Worm (Caenorhabditis elegans): ENCODE results near the gene spas-1.

DNA sequence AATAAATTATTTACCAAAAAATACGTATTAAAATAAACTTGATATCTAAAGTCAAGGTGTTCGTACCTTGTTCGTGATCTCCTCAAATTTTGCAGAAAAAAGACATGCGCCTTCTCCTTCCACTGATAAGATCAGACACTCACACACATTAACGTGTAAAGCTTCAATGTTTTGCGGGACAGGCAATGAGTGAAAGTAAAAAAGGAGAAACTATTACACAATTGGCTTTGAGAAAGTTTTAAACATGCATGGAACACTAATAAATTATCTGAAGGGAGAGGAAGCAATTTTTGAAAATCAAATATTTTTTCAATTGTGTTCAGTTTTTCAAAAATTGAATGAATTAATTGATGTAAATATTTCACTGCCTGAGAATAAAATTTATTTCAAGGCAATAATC lies 49.4 kb downstream of the spas-1 start:
- TF ChIP-seq pag-3 (tag; optimal IDR thresholded peaks at IDR 0.05; ENCODE audit: borderline replicate concordance, insufficient read depth): no peak
- TF ChIP-seq mdl-1 (tag; optimal IDR thresholded peaks at IDR 0.05): no peak
- no peak for TF ChIP-seq ceh-90 (tag; optimal IDR thresholded peaks at IDR 0.05)
- TF ChIP-seq aha-1 (tag; optimal IDR thresholded peaks at IDR 0.05): no peak
- no peak for TF ChIP-seq ces-1 (GFP tag; optimal IDR thresholded peaks at IDR 0.05)
- no peak for TF ChIP-seq C04F5.9 (tag; optimal IDR thresholded peaks at IDR 0.05)
- no peak for TF ChIP-seq lin-39 (tag; optimal IDR thresholded peaks at IDR 0.05)

Measured in whole organism, L1 larva.